Worm (Caenorhabditis elegans): ENCODE measurements around the gene K09B11.5.
"Not testable (repeated sequence)": the region's sequence is repeated elsewhere in the genome, so short reads cannot be mapped to it uniquely, and the experiment has no call there.

ce11 chrIV:13433904-13434303, at the start of gene K09B11.5:
- not testable (repeated sequence) for TF ChIP-seq W03F9.2, him-1 (tag; optimal IDR thresholded peaks at IDR 0.05)
